Worm (Caenorhabditis elegans) whole organism, mixed stage, embryonic: ENCODE data around the gene Y57G7A.2.

ENCODE experiments used
- elt-3 ChIP-seq: fragments of 150-350 bp; optimal IDR thresholded peaks from 2 replicates; lab custom pipeline; 2014; ENCODE audit warnings: missing biosample characterization, missing genetic modification characterization
- nhr-28 ChIP-seq: fragments of 150-350 bp; optimal IDR thresholded peaks from 2 replicates; lab custom pipeline; 2014; ENCODE audit warnings: missing biosample characterization, missing genetic modification characterization
- unc-62 ChIP-seq: fragments of 150-350 bp; optimal IDR thresholded peaks from 2 replicates; lab custom pipeline; 2014; ENCODE audit warnings: missing biosample characterization, missing genetic modification reagents, missing genetic modification characterization

ce11 chrII:1246855-1247259, 49.0 kb upstream of the Y57G7A.2 start:
- TF ChIP-seq nhr-28 (tag; lab: Kevin White, UChicago): no peak
- peak; percentile 37 for TF ChIP-seq elt-3 (tag; lab: Kevin White, UChicago)
- TF ChIP-seq unc-62: peak; percentile 83
